Fruit fly (Drosophila melanogaster) whole organism, embryonic: ENCODE results near the gene CG31126.

Source experiments
- Bteb2 ChIP-seq: fragments of 200-800 bp; sonication (Bioruptor generic); optimal IDR thresholded peaks from 2 replicates; lab custom pipeline; 2016; ENCODE audit warnings: missing biosample characterization, missing genetic modification characterization
- CG12219 ChIP-seq: fragments of 200-800 bp; sonication (Bioruptor generic); optimal IDR thresholded peaks from 3 replicates; lab custom pipeline; 2018; ENCODE audit warnings: missing biosample characterization, mild to moderate bottlenecking, missing genetic modification characterization
- CG12299 ChIP-seq: fragments of 200-800 bp; sonication (Bioruptor generic); optimal IDR thresholded peaks from 2 replicates; lab custom pipeline; 2018; ENCODE audit warnings: missing biosample characterization, mild to moderate bottlenecking, missing genetic modification characterization
- CG13287 ChIP-seq: fragments of 200-800 bp; sonication (Bioruptor generic); IDR thresholded peaks from 2 replicates; pipeline ENCODE4 v1.3.6; 2022; ENCODE audit warnings: missing biosample characterization, missing genetic modification characterization; ENCODE audit not compliant: partially characterized antibody
- CG14667 ChIP-seq: fragments of 200-800 bp; sonication (Bioruptor generic); IDR thresholded peaks from 2 replicates; pipeline ENCODE4 v1.3.6; 2022; ENCODE audit warnings: missing biosample characterization, missing genetic modification characterization
- CG14860 ChIP-seq: fragments of 200-800 bp; sonication (Bioruptor generic); IDR thresholded peaks from 3 replicates; pipeline ENCODE4 v1.3.6; 2022; ENCODE audit warnings: missing biosample characterization, missing genetic modification characterization; ENCODE audit not compliant: partially characterized antibody
- CG15601 ChIP-seq: fragments of 200-800 bp; sonication (Bioruptor generic); optimal IDR thresholded peaks from 3 replicates; lab custom pipeline; 2019; ENCODE audit warnings: missing biosample characterization, mild to moderate bottlenecking, missing genetic modification characterization, moderate library complexity
- CG17186 ChIP-seq: fragments of 200-800 bp; sonication (Bioruptor generic); optimal IDR thresholded peaks from 3 replicates; lab custom pipeline; 2017; ENCODE audit warnings: missing biosample characterization, missing genetic modification reagents, missing genetic modification characterization
- CG2129 ChIP-seq: fragments of 200-800 bp; sonication (Bioruptor generic); IDR thresholded peaks from 2 replicates; pipeline ENCODE4 v1.3.6; 2022; ENCODE audit warnings: missing biosample characterization, missing genetic modification characterization; ENCODE audit not compliant: partially characterized antibody
- CG2712 ChIP-seq: fragments of 200-800 bp; optimal IDR thresholded peaks from 3 replicates; lab custom pipeline; 2019; ENCODE audit warnings: missing biosample characterization, mild to moderate bottlenecking, missing genetic modification characterization, moderate library complexity
- CG30020 ChIP-seq: fragments of 200-800 bp; optimal IDR thresholded peaks from 2 replicates; lab custom pipeline; 2019; ENCODE audit warnings: missing biosample characterization, mild to moderate bottlenecking, missing genetic modification characterization, moderate library complexity
- CG31224 ChIP-seq: fragments of 200-800 bp; sonication (Bioruptor generic); IDR thresholded peaks from 2 replicates; pipeline ENCODE4 v1.3.6; 2022; ENCODE audit warnings: missing biosample characterization, missing genetic modification characterization
- CG33213 ChIP-seq: fragments of 200-800 bp; sonication (Bioruptor generic); optimal IDR thresholded peaks from 3 replicates; lab custom pipeline; 2016; ENCODE audit warnings: missing biosample characterization, missing genetic modification characterization
- CG34376 ChIP-seq: fragments of 200-800 bp; sonication (Bioruptor generic); optimal IDR thresholded peaks from 2 replicates; lab custom pipeline; 2018; ENCODE audit warnings: missing biosample characterization, mild to moderate bottlenecking, missing genetic modification characterization
- CG4730 ChIP-seq: fragments of 200-800 bp; sonication (Bioruptor generic); IDR thresholded peaks from 2 replicates; pipeline ENCODE4 v1.3.6; 2022; ENCODE audit warnings: missing biosample characterization, missing genetic modification characterization
- CG6272 ChIP-seq: fragments of 200-800 bp; sonication (Bioruptor generic); IDR thresholded peaks from 2 replicates; pipeline ENCODE4 v1.3.6; 2022; ENCODE audit warnings: missing biosample characterization, missing genetic modification characterization
- CG6854 ChIP-seq: fragments of 200-800 bp; sonication (Bioruptor generic); optimal IDR thresholded peaks from 3 replicates; lab custom pipeline; 2017; ENCODE audit warnings: missing biosample characterization, mild to moderate bottlenecking, missing genetic modification characterization
- CG8924 ChIP-seq: fragments of 200-800 bp; optimal IDR thresholded peaks from 3 replicates; lab custom pipeline; 2019; ENCODE audit warnings: missing biosample characterization, mild to moderate bottlenecking, missing genetic modification characterization, moderate library complexity
- CG9215 ChIP-seq: fragments of 200-800 bp; sonication (Bioruptor generic); IDR thresholded peaks from 2 replicates; pipeline ENCODE4 v1.3.6; 2022; ENCODE audit warnings: missing biosample characterization, missing genetic modification characterization
- CG9437 ChIP-seq: fragments of 200-800 bp; sonication (Bioruptor generic); optimal IDR thresholded peaks from 2 replicates; lab custom pipeline; 2018; ENCODE audit warnings: missing biosample characterization, mild to moderate bottlenecking, missing genetic modification characterization
- CHES-1-like ChIP-seq: fragments of 200-800 bp; sonication (Bioruptor generic); optimal IDR thresholded peaks from 2 replicates; lab custom pipeline; 2016; ENCODE audit warnings: missing biosample characterization, missing genetic modification characterization
- Elba2 ChIP-seq: fragments of 200-800 bp; sonication (Bioruptor generic); optimal IDR thresholded peaks from 3 replicates; lab custom pipeline; 2016; ENCODE audit warnings: missing biosample characterization, missing genetic modification characterization
- GATAe ChIP-seq: fragments of 200-800 bp; sonication (Bioruptor generic); conservative IDR thresholded peaks from 2 replicates; pipeline ENCODE4 v1.3.6; 2022; ENCODE audit warnings: missing biosample characterization, missing genetic modification characterization
- Hey ChIP-seq: fragments of 200-800 bp; sonication (Bioruptor generic); optimal IDR thresholded peaks from 3 replicates; lab custom pipeline; 2018; ENCODE audit warnings: missing biosample characterization, mild to moderate bottlenecking, missing genetic modification characterization
- Hr51 ChIP-seq, 2 experiments: fragments of 200-800 bp; sonication (Bioruptor generic); optimal IDR thresholded peaks; 2 replicates in 1 of 2; 3 replicates in 1 of 2; lab custom pipeline; 2016 to 2018; ENCODE audit warnings: missing biosample characterization in 2 of 2, missing genetic modification characterization in 2 of 2, mild to moderate bottlenecking in 1 of 2, moderate library complexity in 1 of 2
- Kr ChIP-seq: fragments of 200-800 bp; sonication (Bioruptor generic); optimal IDR thresholded peaks from 2 replicates; lab custom pipeline; 2017; ENCODE audit warnings: missing biosample characterization, mild to moderate bottlenecking, missing genetic modification characterization
- Lim3 ChIP-seq: fragments of 200-800 bp; sonication (Bioruptor generic); IDR thresholded peaks from 2 replicates; pipeline ENCODE4 v1.3.6; 2022; ENCODE audit warnings: missing biosample characterization, missing genetic modification characterization
- MESR4 ChIP-seq: fragments of 200-800 bp; sonication (Bioruptor generic); optimal IDR thresholded peaks from 2 replicates; lab custom pipeline; 2018; ENCODE audit warnings: missing biosample characterization, mild to moderate bottlenecking, missing genetic modification characterization, moderate library complexity
- Poxn ChIP-seq: fragments of 200-800 bp; sonication (Bioruptor generic); IDR thresholded peaks from 2 replicates; pipeline ENCODE4 v1.3.6; 2022; ENCODE audit warnings: missing biosample characterization, missing genetic modification characterization
- Sin3A ChIP-seq: fragments of >200 bp; optimal IDR thresholded peaks from 2 replicates; lab custom pipeline; 2018
- amos ChIP-seq: fragments of 200-800 bp; sonication (Bioruptor generic); IDR thresholded peaks from 2 replicates; pipeline ENCODE4 v1.3.6; 2022; ENCODE audit warnings: missing biosample characterization, missing genetic modification characterization; ENCODE audit not compliant: partially characterized antibody
- bowl ChIP-seq: fragments of 200-800 bp; sonication (Bioruptor generic); IDR thresholded peaks from 2 replicates; pipeline ENCODE4 v1.3.6; 2022; ENCODE audit warnings: missing biosample characterization, missing genetic modification characterization
- caup ChIP-seq: fragments of 200-800 bp; sonication (Bioruptor generic); optimal IDR thresholded peaks from 3 replicates; lab custom pipeline; 2017; ENCODE audit warnings: missing biosample characterization, mild to moderate bottlenecking, missing genetic modification characterization, moderate library complexity; ENCODE audit not compliant: severe bottlenecking
- cg ChIP-seq: fragments of 200-800 bp; sonication (Bioruptor generic); optimal IDR thresholded peaks from 3 replicates; lab custom pipeline; 2019; ENCODE audit warnings: missing biosample characterization, mild to moderate bottlenecking, missing genetic modification characterization, moderate library complexity
- chinmo ChIP-seq: fragments of 200-800 bp; sonication (Bioruptor generic); IDR thresholded peaks from 4 replicates; pipeline ENCODE4 v1.3.6; 2022; ENCODE audit warnings: missing biosample characterization, missing genetic modification characterization; ENCODE audit not compliant: partially characterized antibody
- crc ChIP-seq: fragments of 200-800 bp; sonication (Bioruptor generic); optimal IDR thresholded peaks from 2 replicates; lab custom pipeline; 2016; ENCODE audit warnings: missing biosample characterization, missing genetic modification characterization
- cwo ChIP-seq: fragments of 200-800 bp; sonication (Bioruptor generic); optimal IDR thresholded peaks from 3 replicates; lab custom pipeline; 2017; ENCODE audit warnings: missing biosample characterization, missing genetic modification characterization, mild to moderate bottlenecking, moderate library complexity, missing genetic modification reagents
- danr ChIP-seq: fragments of 200-800 bp; sonication (Bioruptor generic); IDR thresholded peaks from 2 replicates; pipeline ENCODE4 v1.3.6; 2022; ENCODE audit warnings: missing biosample characterization, missing genetic modification characterization
- h ChIP-seq: fragments of >200 bp; optimal IDR thresholded peaks from 2 replicates; lab custom pipeline; 2017
- inv ChIP-seq: fragments of 200-800 bp; sonication (Bioruptor generic); IDR thresholded peaks from 2 replicates; pipeline ENCODE4 v1.3.6; 2022; ENCODE audit warnings: missing biosample characterization, missing genetic modification characterization; ENCODE audit not compliant: partially characterized antibody
- kni ChIP-seq: fragments of 200-800 bp; sonication (Bioruptor generic); optimal IDR thresholded peaks from 3 replicates; lab custom pipeline; 2017; ENCODE audit warnings: mild to moderate bottlenecking, missing biosample characterization, missing genetic modification reagents, missing genetic modification characterization
- lov ChIP-seq, 2 experiments: fragments of 200-800 bp in 1 of 2; fragments of >200 bp in 1 of 2; sonication (Bioruptor generic) in 1 of 2; IDR thresholded peaks in 1 of 2; optimal IDR thresholded peaks in 1 of 2; 2 replicates in 1 of 2; 3 replicates in 1 of 2; pipeline versions ENCODE4 v1.3.6 to Lab custom; 2017 to 2022; ENCODE audit warnings: missing biosample characterization in 1 of 2, missing genetic modification characterization in 1 of 2
- onecut ChIP-seq: fragments of 200-800 bp; sonication (Bioruptor generic); IDR thresholded peaks from 2 replicates; pipeline ENCODE4 v1.3.6; 2022; ENCODE audit warnings: missing biosample characterization, missing genetic modification characterization
- phol ChIP-seq: fragments of 200-800 bp; sonication (Bioruptor generic); optimal IDR thresholded peaks from 3 replicates; lab custom pipeline; 2018; ENCODE audit warnings: missing biosample characterization, mild to moderate bottlenecking, missing genetic modification characterization, moderate library complexity
- prd ChIP-seq, 3 experiments: fragments of >200 bp in 2 of 3; fragments of 200-800 bp in 1 of 3; sonication (Bioruptor generic) in 1 of 3; optimal IDR thresholded peaks in 2 of 3; IDR thresholded peaks in 1 of 3; 2 replicates in 2 of 3; 3 replicates in 1 of 3; pipeline versions ENCODE4 v1.3.6 to Lab custom; 2017 to 2022; ENCODE audit warnings: missing biosample characterization in 1 of 3, missing genetic modification characterization in 1 of 3
- stc ChIP-seq: fragments of 200-800 bp; sonication (Bioruptor generic); IDR thresholded peaks from 2 replicates; pipeline ENCODE4 v1.3.6; 2022; ENCODE audit warnings: missing biosample characterization, missing genetic modification characterization
- unpg ChIP-seq: fragments of 200-800 bp; sonication (Bioruptor generic); optimal IDR thresholded peaks from 3 replicates; lab custom pipeline; 2018; ENCODE audit warnings: missing biosample characterization, mild to moderate bottlenecking, missing genetic modification characterization, moderate library complexity

The CG31126 gene

dm6 chr3R:24629877-24630808 lies 29.3 kb upstream of the CG31126 start, which contains the start of gene Wsck (continued):
- TF ChIP-seq CG9215 (peak; percentile 99), CG2129 (GFP tag; lab: Robert Waterston, UW) (no peak), cwo (GFP tag; lab: Kevin White, UChicago) (no peak), h (lab: Kevin White, UChicago) (no peak), bowl (GFP tag; lab: Robert Waterston, UW) (no peak), Bteb2 (GFP tag; lab: Kevin White, UChicago) (no peak), CG33213 (GFP tag; lab: Kevin White, UChicago) (no peak), Sin3A (lab: Kevin White, UChicago) (no peak), CG6854 (GFP tag; lab: Kevin White, UChicago) (peak; percentile 7), Hr51 (GFP tag; optimal IDR thresholded peaks at IDR 0.05; lab: Kevin White, UChicago) (no peak), CG15601 (tag; lab: Kevin White, UChicago) (no peak), Poxn (GFP tag; lab: Robert Waterston, UW) (no peak), cg (GFP tag; lab: Kevin White, UChicago) (peak; percentile 13), CHES-1-like (peak; percentile 74), stc (GFP tag; lab: Robert Waterston, UW) (no peak), Elba2 (GFP tag; lab: Kevin White, UChicago) (peak; percentile 95), CG17186 (peak; percentile 6), Hey (tag; lab: Kevin White, UChicago) (no peak), CG8924 (tag; lab: Kevin White, UChicago) (peak; percentile 30), CG30020 (tag; lab: Kevin White, UChicago) (no peak), CG13287 (GFP tag; lab: Robert Waterston, UW) (peak; percentile 36; the same call in 1 of the 2 replicates), prd (optimal IDR thresholded peaks at IDR 0.05; lab: Kevin White, UChicago) (no peak), prd (GFP tag; IDR thresholded peaks at IDR 0.05; lab: Robert Waterston, UW) (no peak), kni (GFP tag; lab: Kevin White, UChicago) (peak; percentile 38), CG31224 (GFP tag; lab: Robert Waterston, UW) (no peak), GATAe (no peak), CG14860 (GFP tag; lab: Robert Waterston, UW) (no peak), phol (tag; lab: Kevin White, UChicago) (no peak), CG12299 (tag; lab: Kevin White, UChicago) (no peak), lov (optimal IDR thresholded peaks at IDR 0.05; lab: Kevin White, UChicago) (no peak), lov (GFP tag; IDR thresholded peaks at IDR 0.05; lab: Robert Waterston, UW) (no peak), amos (GFP tag; lab: Robert Waterston, UW) (peak; percentile 41; the same call in 1 of the 2 replicates), Kr (GFP tag; lab: Kevin White, UChicago) (no peak), inv (GFP tag; lab: Robert Waterston, UW) (no peak), CG6272 (GFP tag; lab: Robert Waterston, UW) (no peak), onecut (GFP tag; lab: Robert Waterston, UW) (no peak), chinmo (GFP tag; lab: Robert Waterston, UW) (peak; percentile 60; the same call in 1 of the 4 replicates), CG9437 (GFP tag; lab: Kevin White, UChicago) (no peak), CG4730 (GFP tag; lab: Robert Waterston, UW) (no peak), danr (GFP tag; lab: Robert Waterston, UW) (no peak), MESR4 (peak; percentile 20), crc (no peak), Lim3 (no peak), CG12219 (GFP tag; lab: Kevin White, UChicago) (no peak), caup (GFP tag; lab: Kevin White, UChicago) (peak; percentile 38), CG14667 (GFP tag; lab: Robert Waterston, UW) (no peak), CG2712 (tag; lab: Kevin White, UChicago) (no peak), unpg (GFP tag; lab: Kevin White, UChicago) (no peak), CG34376 (GFP tag; lab: Kevin White, UChicago) (peak; percentile 18)
